Worm (Caenorhabditis elegans): Measurements from ENCODE around the gene cdk-5.
A peak's percentile ranks its signal among the peaks of the same experiment; 100 is the strongest.

Gene cdk-5

DNA sequence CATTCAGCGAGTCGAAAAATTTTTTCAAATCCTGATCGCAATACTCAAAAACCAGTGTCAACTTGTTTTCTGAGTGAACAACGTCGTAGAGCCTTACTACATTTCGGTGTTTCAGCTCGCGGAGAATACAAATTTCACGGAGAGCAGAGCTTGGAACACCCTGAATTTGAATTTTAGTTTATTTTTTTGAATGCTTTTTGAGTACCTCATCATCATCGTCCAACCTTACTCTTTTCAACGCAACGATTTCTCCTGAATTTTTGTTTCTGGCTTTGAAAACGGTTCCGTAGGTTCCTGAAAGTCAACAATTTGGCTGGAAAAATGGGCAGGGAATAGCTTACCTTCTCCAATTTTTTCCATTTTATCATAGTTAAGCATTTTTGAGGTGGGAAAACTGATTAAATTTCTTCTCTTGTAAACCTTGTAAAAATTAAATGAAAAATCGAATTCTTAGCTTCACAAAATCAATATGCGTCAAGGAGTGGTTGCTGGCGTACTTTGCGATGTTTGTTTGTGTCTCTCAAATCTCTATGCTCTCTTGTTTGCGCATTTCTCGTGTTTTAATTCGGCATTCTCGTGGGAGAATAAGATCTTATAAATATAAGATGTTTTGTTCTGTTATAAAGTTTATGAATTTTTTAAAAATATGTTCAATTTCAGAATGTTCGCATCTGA, at the start of gene cdk-5:
Gene cdk-5 (minus strand): TSS at position 425 of the 675 bp plus-strand sequence.
- TF ChIP-seq tlp-1 (tag; optimal IDR thresholded peaks at IDR 0.05) (no peak), nhr-71 (tag; optimal IDR thresholded peaks at IDR 0.05) (peak; percentile 98), ets-5 (GFP tag; IDR thresholded peaks at IDR 0.05) (no peak), Y116A8C.19 (tag; optimal IDR thresholded peaks at IDR 0.05; ENCODE audit: borderline replicate concordance) (no peak), C34B4.2 (tag; optimal IDR thresholded peaks at IDR 0.05) (no peak), blmp-1 (tag; optimal IDR thresholded peaks at IDR 0.05) (peak; percentile 91), nhr-47 (tag; optimal IDR thresholded peaks at IDR 0.05) (peak; percentile 98), efl-3 (GFP tag; optimal IDR thresholded peaks at IDR 0.05) (no peak), nhr-28 (tag; optimal IDR thresholded peaks at IDR 0.05) (no peak), snpc-4 (tag; optimal IDR thresholded peaks at IDR 0.05) (peak; percentile 87), lin-15B (tag; optimal IDR thresholded peaks at IDR 0.05) (peak; percentile 82), lin-35 (GFP tag; optimal IDR thresholded peaks at IDR 0.05) (peak; percentile 92 to 93), hpl-2 (GFP tag; optimal IDR thresholded peaks at IDR 0.05) (peak; percentile 83), ztf-4 (tag; optimal IDR thresholded peaks at IDR 0.05) (peak; percentile 84), irx-1 (tag; optimal IDR thresholded peaks at IDR 0.05) (peak; percentile 93), sptf-1 (tag; optimal IDR thresholded peaks at IDR 0.05) (no peak), ceh-82 (tag; optimal IDR thresholded peaks at IDR 0.05) (peak; percentile 89 to 93 (median 90)), mef-2 (tag; optimal IDR thresholded peaks at IDR 0.05) (peak; percentile 2), mdl-1 (tag; optimal IDR thresholded peaks at IDR 0.05) (peak in 1 of 2 experiments; percentile 87), elt-2 (tag; optimal IDR thresholded peaks at IDR 0.05) (peak; percentile 75), pag-3 (tag; optimal IDR thresholded peaks at IDR 0.05; ENCODE audit: borderline replicate concordance, insufficient read depth) (no peak), nhr-90 (tag; optimal IDR thresholded peaks at IDR 0.05; ENCODE audit: poor library complexity) (peak; percentile 94), pax-3 (tag; optimal IDR thresholded peaks at IDR 0.05) (peak; percentile 83), sup-37 (GFP tag; optimal IDR thresholded peaks at IDR 0.05) (peak; percentile 50), ces-1 (GFP tag; optimal IDR thresholded peaks at IDR 0.05) (no peak), egl-13 (tag; optimal IDR thresholded peaks at IDR 0.05) (peak; percentile 87), aly-2 (tag; optimal IDR thresholded peaks at IDR 0.05) (peak; percentile 96), nhr-76 (tag; optimal IDR thresholded peaks at IDR 0.05) (no peak), aha-1 (tag; optimal IDR thresholded peaks at IDR 0.05) (peak; percentile 72), lin-13 (GFP tag; optimal IDR thresholded peaks at IDR 0.05) (peak; percentile 90), ztf-11 (tag; optimal IDR thresholded peaks at IDR 0.05) (peak in 1 of 2 experiments; percentile 78), dpl-1 (GFP tag; optimal IDR thresholded peaks at IDR 0.05) (peak; percentile 85 to 91 (median 90)), hlh-17 (GFP tag; optimal IDR thresholded peaks at IDR 0.05; ENCODE audit: borderline replicate concordance) (no peak), lin-14 (GFP tag; optimal IDR thresholded peaks at IDR 0.05) (peak; percentile 90), lin-39 (tag; optimal IDR thresholded peaks at IDR 0.05) (peak; percentile 97), unc-98 (GFP tag; IDR thresholded peaks at IDR 0.05) (no peak; the same call in 1 of the 2 replicates), hlh-4 (tag; optimal IDR thresholded peaks at IDR 0.05) (no peak), fos-1 (tag; optimal IDR thresholded peaks at IDR 0.05) (peak; percentile 93), vab-15 (tag; optimal IDR thresholded peaks at IDR 0.05) (no peak), mep-1 (tag; optimal IDR thresholded peaks at IDR 0.05) (peak; percentile 99), unc-30 (tag; optimal IDR thresholded peaks at IDR 0.05) (peak; percentile 84), C16A3.4 (tag; optimal IDR thresholded peaks at IDR 0.05) (peak; percentile 95), lsy-2 (tag; optimal IDR thresholded peaks at IDR 0.05) (peak; percentile 97 to 98), snu-23 (GFP tag; optimal IDR thresholded peaks at IDR 0.05) (peak; percentile 98), nhr-84 (tag; optimal IDR thresholded peaks at IDR 0.05) (no peak), fkh-10 (GFP tag; optimal IDR thresholded peaks at IDR 0.05) (peak; percentile 58), nhr-19 (GFP tag; conservative IDR thresholded peaks at IDR 0.05) (peak; percentile 95), grh-1 (GFP tag; IDR thresholded peaks at IDR 0.05) (peak; percentile 87), pqm-1 (tag; optimal IDR thresholded peaks at IDR 0.05) (no peak), C04F5.9 (tag; optimal IDR thresholded peaks at IDR 0.05) (peak; percentile 66), mab-9 (GFP tag; IDR thresholded peaks at IDR 0.05) (peak; percentile 81)
